Worm (Caenorhabditis elegans) whole organism, L4 larva: ENCODE results near the gene flp-19.

Experiments
- F26F4.8 ChIP-seq: fragments of 200-800 bp; sonication (Bioruptor generic); conservative IDR thresholded peaks from 2 replicates; pipeline ENCODE4 v1.3.6; 2022; ENCODE audit warnings: missing genetic modification characterization, missing compliant biosample characterization
- F37D6.2 ChIP-seq: sonication (generic microtip); optimal IDR thresholded peaks from 2 replicates; lab custom pipeline; 2016; ENCODE audit warnings: mild to moderate bottlenecking, missing genetic modification characterization, missing compliant biosample characterization
- T26A8.4 ChIP-seq: fragments of 200-800 bp; sonication (Bioruptor generic); IDR thresholded peaks from 2 replicates; pipeline ENCODE4 v1.3.6; 2022; ENCODE audit warnings: missing genetic modification characterization, missing compliant biosample characterization
- Y48G9A.11 ChIP-seq: fragments of 200-800 bp; sonication (Bioruptor generic); IDR thresholded peaks from 2 replicates; pipeline ENCODE4 v1.3.6; 2022; ENCODE audit warnings: missing genetic modification reagents, missing genetic modification characterization, missing compliant biosample characterization
- Y75B8A.6 ChIP-seq: fragments of 200-800 bp; sonication (Bioruptor generic); IDR thresholded peaks from 2 replicates; pipeline ENCODE4 v1.3.6; 2022; ENCODE audit warnings: missing genetic modification reagents, missing genetic modification characterization, missing compliant biosample characterization
- aha-1 ChIP-seq: fragments of 150-350 bp; peaks from one replicate; lab custom pipeline; 2014; ENCODE audit warnings: missing biosample characterization, missing genetic modification characterization
- arid-1 ChIP-seq: fragments of 200-800 bp; sonication (Bioruptor generic); conservative IDR thresholded peaks from 2 replicates; pipeline ENCODE4 v1.3.6; 2022; ENCODE audit warnings: missing genetic modification reagents, missing genetic modification characterization, missing compliant biosample characterization
- ceh-32 ChIP-seq: sonication (generic microtip); optimal IDR thresholded peaks from 2 replicates; lab custom pipeline; 2016; ENCODE audit warnings: mild to moderate bottlenecking, missing genetic modification characterization, missing compliant biosample characterization; ENCODE audit not compliant: poor library complexity
- ces-1 ChIP-seq: fragments of 150-350 bp; sonication (generic microtip); optimal IDR thresholded peaks from 4 replicates; lab custom pipeline; 2014; ENCODE audit warnings: missing biosample characterization, missing genetic modification reagents, missing genetic modification characterization
- daf-12 ChIP-seq: fragments of 150-350 bp; optimal IDR thresholded peaks from 2 replicates; lab custom pipeline; 2014; ENCODE audit warnings: missing biosample characterization, missing genetic modification reagents, missing genetic modification characterization
- daf-8 ChIP-seq: fragments of 200-800 bp; sonication (Bioruptor generic); IDR thresholded peaks from 2 replicates; pipeline ENCODE4 v1.3.6; 2022; ENCODE audit warnings: missing genetic modification characterization, missing compliant biosample characterization
- dmd-6 ChIP-seq: fragments of 200-800 bp; sonication (Bioruptor generic); IDR thresholded peaks from 2 replicates; pipeline ENCODE4 v1.3.6; 2022; ENCODE audit warnings: missing genetic modification reagents, missing genetic modification characterization, missing compliant biosample characterization
- dmd-9 ChIP-seq: fragments of 200-800 bp; sonication (Bioruptor generic); IDR thresholded peaks from 2 replicates; pipeline ENCODE4 v1.3.6; 2022; ENCODE audit warnings: missing genetic modification reagents, missing genetic modification characterization, missing compliant biosample characterization
- dve-1 ChIP-seq: sonication (generic microtip); optimal IDR thresholded peaks from 2 replicates; lab custom pipeline; 2017; ENCODE audit warnings: antibody characterized with exemption, mild to moderate bottlenecking, missing genetic modification characterization, missing compliant biosample characterization; ENCODE audit not compliant: insufficient read depth
- fos-1 ChIP-seq: fragments of 150-350 bp; optimal IDR thresholded peaks from 2 replicates; lab custom pipeline; 2014; ENCODE audit warnings: missing biosample characterization, missing genetic modification characterization
- hif-1 ChIP-seq, 2 experiments: sonication (generic microtip); optimal IDR thresholded peaks; 2 replicates each; lab custom pipeline; 2016 to 2017; ENCODE audit warnings: missing compliant biosample characterization in 2 of 2, missing genetic modification characterization in 2 of 2, missing genetic modification reagents in 2 of 2, missing genotype in 2 of 2, mild to moderate bottlenecking in 1 of 2
- hlh-11 ChIP-seq: fragments of 200-800 bp; sonication (Bioruptor generic); optimal IDR thresholded peaks from 2 replicates; lab custom pipeline; 2018; ENCODE audit warnings: mild to moderate bottlenecking, missing genetic modification characterization, missing compliant biosample characterization
- hmg-1.1 ChIP-seq: fragments of 200-800 bp; sonication (Bioruptor generic); IDR thresholded peaks from 2 replicates; pipeline ENCODE4 v1.3.6; 2022; ENCODE audit warnings: missing genetic modification reagents, missing genetic modification characterization, missing compliant biosample characterization
- lin-1 ChIP-seq: fragments of 200-800 bp; sonication (Bioruptor generic); IDR thresholded peaks from 2 replicates; pipeline ENCODE4 v1.3.6; 2022; ENCODE audit warnings: missing genetic modification reagents, missing genetic modification characterization, missing compliant biosample characterization
- lin-13 ChIP-seq: fragments of 150-350 bp; optimal IDR thresholded peaks from 2 replicates; lab custom pipeline; 2014; ENCODE audit warnings: missing biosample characterization, missing genetic modification reagents, missing genetic modification characterization
- lin-29 ChIP-seq: fragments of 200-800 bp; sonication (Bioruptor generic); IDR thresholded peaks from 2 replicates; pipeline ENCODE4 v1.3.6; 2022; ENCODE audit warnings: missing genetic modification reagents, missing genetic modification characterization, missing compliant biosample characterization
- lsy-2 ChIP-seq, 2 experiments: fragments of 150-350 bp in 1 of 2; sonication (generic microtip) in 1 of 2; optimal IDR thresholded peaks; 2 replicates each; lab custom pipeline; 2014 to 2017; ENCODE audit warnings: missing biosample characterization in 2 of 2, missing genetic modification characterization in 2 of 2
- madf-5 ChIP-seq, 2 experiments: fragments of 200-800 bp; sonication (Bioruptor generic); IDR thresholded peaks; 2 replicates each; pipeline ENCODE4 v1.3.6; 2022; ENCODE audit warnings: missing compliant biosample characterization in 2 of 2, missing genetic modification characterization in 2 of 2
- madf-9 ChIP-seq: fragments of 200-800 bp; sonication (Bioruptor generic); conservative IDR thresholded peaks from 2 replicates; pipeline ENCODE4 v1.3.6; 2022; ENCODE audit warnings: missing genetic modification reagents, missing genetic modification characterization, missing compliant biosample characterization
- mdt-29 ChIP-seq: fragments of 200-800 bp; sonication (Bioruptor generic); IDR thresholded peaks from 2 replicates; pipeline ENCODE4 v1.3.6; 2022; ENCODE audit warnings: missing genetic modification reagents, missing genetic modification characterization, missing compliant biosample characterization
- mep-1 ChIP-seq: fragments of 150-350 bp; sonication (generic microtip); optimal IDR thresholded peaks from 3 replicates; lab custom pipeline; 2014; ENCODE audit warnings: missing biosample characterization, missing genetic modification characterization
- mes-2 ChIP-seq: sonication (generic microtip); optimal IDR thresholded peaks from 2 replicates; lab custom pipeline; 2016; ENCODE audit warnings: missing genotype, mild to moderate bottlenecking, missing genetic modification characterization, missing compliant biosample characterization; ENCODE audit not compliant: poor library complexity, severe bottlenecking
- nhr-28 ChIP-seq: fragments of 150-350 bp; optimal IDR thresholded peaks from 2 replicates; lab custom pipeline; 2014; ENCODE audit warnings: missing biosample characterization, missing genetic modification characterization
- nhr-41 ChIP-seq: fragments of 200-800 bp; sonication (Bioruptor generic); IDR thresholded peaks from 2 replicates; pipeline ENCODE4 v1.3.6; 2022; ENCODE audit warnings: missing genetic modification reagents, missing genetic modification characterization, missing compliant biosample characterization
- nhr-48 ChIP-seq: sonication (generic microtip); optimal IDR thresholded peaks from 2 replicates; lab custom pipeline; 2016; ENCODE audit warnings: mild to moderate bottlenecking, missing genetic modification characterization, missing compliant biosample characterization
- pha-4 ChIP-seq, 2 experiments: fragments of 150-350 bp in 1 of 2; fragments of 200-800 bp in 1 of 2; sonication (Bioruptor generic) in 1 of 2; IDR thresholded peaks in 1 of 2; optimal IDR thresholded peaks in 1 of 2; 2 replicates each; pipeline versions ENCODE4 v1.3.6 to Lab custom; 2014 to 2022; ENCODE audit warnings: missing genetic modification characterization in 2 of 2, missing genetic modification reagents in 2 of 2, missing biosample characterization in 1 of 2, missing compliant biosample characterization in 1 of 2
- php-3 ChIP-seq: fragments of 200-800 bp; sonication (Bioruptor generic); IDR thresholded peaks from 2 replicates; pipeline ENCODE4 v1.3.6; 2022; ENCODE audit warnings: missing genetic modification reagents, missing genetic modification characterization, missing compliant biosample characterization
- pqm-1 ChIP-seq: sonication (generic microtip); optimal IDR thresholded peaks from 2 replicates; lab custom pipeline; 2017; ENCODE audit warnings: missing biosample characterization, missing genetic modification characterization
- rbr-2 ChIP-seq: sonication (generic microtip); optimal IDR thresholded peaks from 2 replicates; lab custom pipeline; 2016; ENCODE audit warnings: missing genotype, missing genetic modification characterization, missing compliant biosample characterization
- sdz-12 ChIP-seq: fragments of 200-800 bp; sonication (Bioruptor generic); optimal IDR thresholded peaks from 2 replicates; lab custom pipeline; 2018; ENCODE audit warnings: mild to moderate bottlenecking, missing genetic modification characterization, missing compliant biosample characterization
- set-16 ChIP-seq: fragments of 200-800 bp; sonication (Bioruptor generic); IDR thresholded peaks from 2 replicates; pipeline ENCODE4 v1.3.6; 2022; ENCODE audit warnings: missing genetic modification reagents, missing genetic modification characterization, missing compliant biosample characterization
- skn-1 ChIP-seq: fragments of 150-350 bp; optimal IDR thresholded peaks from 2 replicates; lab custom pipeline; 2014; ENCODE audit warnings: missing biosample characterization, missing genetic modification characterization
- snpc-1.2 ChIP-seq: fragments of 200-800 bp; sonication (Bioruptor generic); IDR thresholded peaks from 2 replicates; pipeline ENCODE4 v1.3.6; 2022; ENCODE audit warnings: missing genetic modification reagents, missing genetic modification characterization, missing compliant biosample characterization
- unc-130 ChIP-seq: sonication (generic microtip); optimal IDR thresholded peaks from 2 replicates; lab custom pipeline; 2016; ENCODE audit warnings: missing genetic modification reagents, missing genetic modification characterization, missing compliant biosample characterization
- vab-7 ChIP-seq: fragments of 200-800 bp; sonication (Bioruptor generic); IDR thresholded peaks from 2 replicates; pipeline ENCODE4 v1.3.6; 2022; ENCODE audit warnings: missing genetic modification reagents, missing genetic modification characterization, missing compliant biosample characterization
- zag-1 ChIP-seq: fragments of 150-350 bp; optimal IDR thresholded peaks from 2 replicates; lab custom pipeline; 2014; ENCODE audit warnings: missing biosample characterization, missing genetic modification characterization
- zfp-2 ChIP-seq: sonication (generic microtip); optimal IDR thresholded peaks from 2 replicates; lab custom pipeline; 2016; ENCODE audit warnings: mild to moderate bottlenecking, missing genetic modification characterization, missing compliant biosample characterization
- ztf-11 ChIP-seq: fragments of 150-350 bp; optimal IDR thresholded peaks from 2 replicates; lab custom pipeline; 2014; ENCODE audit warnings: missing biosample characterization, missing genetic modification characterization
- ztf-7 ChIP-seq: fragments of 150-350 bp; optimal IDR thresholded peaks from 2 replicates; lab custom pipeline; 2014; ENCODE audit warnings: missing biosample characterization, missing genetic modification characterization

Gene flp-19

ce11 chrX:10596420-10596907, 8.0 kb upstream of the flp-19 start:
- TF ChIP-seq mdt-29 (no peak), aha-1 (peak; percentile 13)

DNA sequence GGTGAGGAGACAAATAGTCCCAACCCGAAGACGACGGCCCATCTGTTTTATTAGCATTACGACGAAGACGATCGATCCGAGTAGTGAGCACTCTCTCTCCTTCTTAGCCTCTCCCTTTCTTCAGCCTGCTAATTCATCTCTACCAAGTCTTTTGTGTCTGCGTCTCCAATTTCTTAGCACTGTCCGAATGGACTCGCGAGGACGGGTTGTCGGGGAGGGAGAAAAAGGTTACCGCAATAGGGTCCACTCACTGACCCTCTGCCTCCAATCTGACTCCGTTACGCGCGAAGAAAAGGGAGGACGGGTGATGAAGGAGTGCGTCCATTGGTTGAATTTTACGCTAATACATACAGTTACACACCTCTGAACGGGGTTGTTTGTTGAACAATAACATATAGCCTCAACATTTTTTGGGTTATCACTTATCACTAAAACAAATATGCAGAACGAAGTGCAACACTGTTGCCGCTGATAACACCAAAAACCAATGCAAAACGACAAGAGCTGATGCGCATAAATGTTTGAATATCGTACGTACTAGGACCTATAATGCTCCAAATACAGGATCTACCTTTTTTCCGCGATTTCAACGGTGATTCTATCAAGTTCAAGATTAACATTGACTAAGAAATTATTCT, 6.8 kb upstream of the flp-19 start:
- 0 out of 2 replicates have a peak, but pooled peaks have one; percentile 32 for TF ChIP-seq vab-7 (GFP tag; lab: Robert Waterston, UW)
- peak; percentile 58 for TF ChIP-seq mep-1
- TF ChIP-seq mes-2 (tag; lab: Kevin White, UChicago): peak; percentile 30
- no peak for TF ChIP-seq snpc-1.2 (GFP tag; lab: Robert Waterston, UW)
- TF ChIP-seq unc-130 (GFP tag; lab: Kevin White, UChicago): no peak
- 0 out of 2 replicates have a peak, but pooled peaks have one; percentile 23 for TF ChIP-seq hmg-1.1 (GFP tag; lab: Robert Waterston, UW)
- no peak for TF ChIP-seq ztf-11
- no peak for TF ChIP-seq lin-29 (GFP tag; lab: Robert Waterston, UW)
- no peak for TF ChIP-seq F26F4.8 (GFP tag; lab: Robert Waterston, UW)
- no peak for TF ChIP-seq fos-1
- TF ChIP-seq hlh-11 (tag; lab: Kevin White, UChicago): peak; percentile 33
- no peak for TF ChIP-seq zfp-2 (tag; lab: Kevin White, UChicago)
- TF ChIP-seq rbr-2 (tag; lab: Kevin White, UChicago): peak; percentile 10
- TF ChIP-seq aha-1: no peak
- TF ChIP-seq lsy-2 (tag; optimal IDR thresholded peaks at IDR 0.05; lab: Kevin White, UChicago): peak in 1 of 2 experiments; percentile 41
- TF ChIP-seq pqm-1 (tag; lab: Kevin White, UChicago): peak; percentile 47
- TF ChIP-seq daf-8 (GFP tag; lab: Robert Waterston, UW): no peak
- TF ChIP-seq madf-9 (GFP tag; lab: Robert Waterston, UW): no peak
- peak; percentile 15 for TF ChIP-seq nhr-28 (tag; lab: Kevin White, UChicago)
- TF ChIP-seq F37D6.2 (tag; lab: Kevin White, UChicago): no peak
- TF ChIP-seq madf-5 (GFP tag; IDR thresholded peaks at IDR 0.05; lab: Robert Waterston, UW): no peak
- TF ChIP-seq skn-1: no peak
- TF ChIP-seq, all 104 proteins: peak for 9

- peak; percentile 1 for TF ChIP-seq mep-1
- TF ChIP-seq unc-130 (GFP tag; lab: Kevin White, UChicago): no peak
- TF ChIP-seq Y48G9A.11 (GFP tag; lab: Robert Waterston, UW): no peak
- TF ChIP-seq ces-1 (GFP tag; lab: Kevin White, UChicago): no peak
- TF ChIP-seq lin-1 (GFP tag; lab: Robert Waterston, UW): no peak
- no peak for TF ChIP-seq daf-12 (tag; lab: Kevin White, UChicago)
- TF ChIP-seq lin-13: no peak
- TF ChIP-seq nhr-41 (GFP tag; lab: Robert Waterston, UW): no peak
- no peak for TF ChIP-seq dmd-9 (GFP tag; lab: Robert Waterston, UW)
- TF ChIP-seq daf-8 (GFP tag; lab: Robert Waterston, UW): no peak
- no peak for TF ChIP-seq zag-1
- no peak for TF ChIP-seq set-16 (GFP tag; lab: Robert Waterston, UW)
- TF ChIP-seq pqm-1 (tag; lab: Kevin White, UChicago): peak; percentile 14
- 0 out of 2 replicates have a peak, but pooled peaks have one; percentile 32 for TF ChIP-seq dmd-6
- peak; percentile 24 for TF ChIP-seq nhr-28 (tag; lab: Kevin White, UChicago)
- TF ChIP-seq ceh-32 (tag; lab: Kevin White, UChicago): no peak
- no peak for TF ChIP-seq sdz-12 (GFP tag; lab: Kevin White, UChicago)
- 0 out of 2 replicates have a peak, but pooled peaks have one; percentile 47 for TF ChIP-seq php-3 (GFP tag; lab: Robert Waterston, UW)
- no peak for TF ChIP-seq nhr-48 (tag; lab: Kevin White, UChicago)
- no peak for TF ChIP-seq mdt-29
- TF ChIP-seq dve-1 (tag; lab: Kevin White, UChicago): peak; percentile 2
- TF ChIP-seq F37D6.2 (tag; lab: Kevin White, UChicago): no peak
- TF ChIP-seq madf-5 (GFP tag; IDR thresholded peaks at IDR 0.05; lab: Robert Waterston, UW): no peak
- no peak for TF ChIP-seq arid-1
- no peak for TF ChIP-seq rbr-2 (tag; lab: Kevin White, UChicago)
- TF ChIP-seq hif-1 (tag; optimal IDR thresholded peaks at IDR 0.05; lab: Kevin White, UChicago): no peak
- no peak for TF ChIP-seq hlh-11 (tag; lab: Kevin White, UChicago)
- TF ChIP-seq pha-4 (GFP tag; IDR thresholded peaks at IDR 0.05; lab: Robert Waterston, UW): no peak
- no peak for TF ChIP-seq pha-4 (tag; optimal IDR thresholded peaks at IDR 0.05; lab: Kevin White, UChicago)
- no peak for TF ChIP-seq Y75B8A.6 (GFP tag; lab: Robert Waterston, UW)
- TF ChIP-seq T26A8.4: no peak
- TF ChIP-seq ztf-7 (tag; lab: Kevin White, UChicago): no peak
These were observed 4.7 kb upstream of the flp-19 start for ce11 chrX:10599719-10600155.
